Fruit fly (Drosophila melanogaster) whole organism, embryonic: ENCODE measurements around the gene CG31139.

Experiments
- Adf1 ChIP-seq: fragments of 200-800 bp; sonication (Bioruptor generic); IDR thresholded peaks from 2 replicates; pipeline ENCODE4 v1.3.6; 2022; ENCODE audit warnings: missing biosample characterization, missing genetic modification characterization
- Aef1 ChIP-seq: fragments of 200-800 bp; sonication (Bioruptor generic); IDR thresholded peaks from 3 replicates; pipeline ENCODE4 v1.3.6; 2022; ENCODE audit warnings: missing biosample characterization, missing genetic modification characterization
- Bgb ChIP-seq: fragments of 200-800 bp; sonication (Bioruptor generic); IDR thresholded peaks from 2 replicates; pipeline ENCODE4 v1.3.6; 2022; ENCODE audit warnings: missing biosample characterization, missing genetic modification characterization; ENCODE audit not compliant: partially characterized antibody
- CG10431 ChIP-seq: fragments of 200-800 bp; sonication (Bioruptor generic); optimal IDR thresholded peaks from 3 replicates; lab custom pipeline; 2018; ENCODE audit warnings: missing biosample characterization, mild to moderate bottlenecking, missing genetic modification characterization
- CG11398 ChIP-seq: fragments of 200-800 bp; sonication (Bioruptor generic); optimal IDR thresholded peaks from 2 replicates; lab custom pipeline; 2016; ENCODE audit warnings: missing biosample characterization, missing genetic modification characterization
- CG12219 ChIP-seq: fragments of 200-800 bp; sonication (Bioruptor generic); optimal IDR thresholded peaks from 3 replicates; lab custom pipeline; 2018; ENCODE audit warnings: missing biosample characterization, mild to moderate bottlenecking, missing genetic modification characterization
- CG13287 ChIP-seq: fragments of 200-800 bp; sonication (Bioruptor generic); IDR thresholded peaks from 2 replicates; pipeline ENCODE4 v1.3.6; 2022; ENCODE audit warnings: missing biosample characterization, missing genetic modification characterization; ENCODE audit not compliant: partially characterized antibody
- CG1603 ChIP-seq: fragments of 200-800 bp; sonication (Bioruptor generic); optimal IDR thresholded peaks from 2 replicates; lab custom pipeline; 2019; ENCODE audit warnings: missing biosample characterization, mild to moderate bottlenecking, missing genetic modification characterization, moderate library complexity
- CG16863 ChIP-seq: fragments of 200-800 bp; sonication (Bioruptor generic); optimal IDR thresholded peaks from 3 replicates; lab custom pipeline; 2016; ENCODE audit warnings: missing biosample characterization, missing genetic modification characterization
- CG17359 ChIP-seq: fragments of 200-800 bp; sonication (Bioruptor generic); optimal IDR thresholded peaks from 3 replicates; lab custom pipeline; 2018; ENCODE audit warnings: missing biosample characterization, mild to moderate bottlenecking, missing genetic modification characterization, moderate library complexity
- CG17568 ChIP-seq: fragments of 200-800 bp; sonication (Bioruptor generic); optimal IDR thresholded peaks from 2 replicates; lab custom pipeline; 2018; ENCODE audit warnings: missing biosample characterization, mild to moderate bottlenecking, missing genetic modification characterization, moderate library complexity
- CG18599 ChIP-seq: fragments of 200-800 bp; sonication (Bioruptor generic); optimal IDR thresholded peaks from 3 replicates; lab custom pipeline; 2017; ENCODE audit warnings: missing biosample characterization, missing genetic modification characterization, mild to moderate bottlenecking, moderate library complexity, missing genetic modification reagents
- CG2116 ChIP-seq: fragments of 200-800 bp; sonication (Bioruptor generic); optimal IDR thresholded peaks from 3 replicates; lab custom pipeline; 2018; ENCODE audit warnings: missing biosample characterization, mild to moderate bottlenecking, missing genetic modification characterization
- CG30020 ChIP-seq: fragments of 200-800 bp; optimal IDR thresholded peaks from 2 replicates; lab custom pipeline; 2019; ENCODE audit warnings: missing biosample characterization, mild to moderate bottlenecking, missing genetic modification characterization, moderate library complexity
- CG31365 ChIP-seq: fragments of 200-800 bp; sonication (Bioruptor generic); optimal IDR thresholded peaks from 2 replicates; lab custom pipeline; 2018; ENCODE audit warnings: missing biosample characterization, mild to moderate bottlenecking, missing genetic modification characterization
- CG32767 ChIP-seq: fragments of 200-800 bp; sonication (Bioruptor generic); IDR thresholded peaks from 2 replicates; pipeline ENCODE4 v1.3.6; 2022; ENCODE audit warnings: missing biosample characterization, missing genetic modification characterization
- CG3407 ChIP-seq: fragments of 200-800 bp; sonication (Bioruptor generic); optimal IDR thresholded peaks from 2 replicates; lab custom pipeline; 2018; ENCODE audit warnings: missing biosample characterization, mild to moderate bottlenecking, missing genetic modification characterization
- CG3995 ChIP-seq: fragments of 200-800 bp; sonication (Bioruptor generic); optimal IDR thresholded peaks from 3 replicates; lab custom pipeline; 2016; ENCODE audit warnings: missing biosample characterization, missing genetic modification characterization
- CG42726 ChIP-seq: fragments of 200-800 bp; sonication (Bioruptor generic); IDR thresholded peaks from 2 replicates; pipeline ENCODE4 v1.3.6; 2022; ENCODE audit warnings: missing biosample characterization, missing genetic modification characterization; ENCODE audit not compliant: partially characterized antibody
- CG43689 ChIP-seq: fragments of 200-800 bp; sonication (Bioruptor generic); IDR thresholded peaks from 2 replicates; pipeline ENCODE4 v1.3.6; 2022; ENCODE audit warnings: missing biosample characterization, missing genetic modification characterization
- CG6254 ChIP-seq: fragments of 200-800 bp; sonication (Bioruptor generic); optimal IDR thresholded peaks from 3 replicates; lab custom pipeline; 2017; ENCODE audit warnings: mild to moderate bottlenecking, missing biosample characterization, missing genetic modification reagents, missing genetic modification characterization
- CG8765 ChIP-seq: fragments of 200-800 bp; sonication (Bioruptor generic); IDR thresholded peaks from 2 replicates; pipeline ENCODE4 v1.3.6; 2022; ENCODE audit warnings: missing biosample characterization, missing genetic modification characterization
- CHES-1-like ChIP-seq: fragments of 200-800 bp; sonication (Bioruptor generic); optimal IDR thresholded peaks from 2 replicates; lab custom pipeline; 2016; ENCODE audit warnings: missing biosample characterization, missing genetic modification characterization
- Dad ChIP-seq: fragments of 200-800 bp; sonication (Bioruptor generic); optimal IDR thresholded peaks from 3 replicates; lab custom pipeline; 2016; ENCODE audit warnings: missing biosample characterization, missing genetic modification characterization
- Dll ChIP-seq: fragments of 200-800 bp; sonication (Bioruptor generic); IDR thresholded peaks from 4 replicates; pipeline ENCODE4 v1.3.6; 2022; ENCODE audit warnings: missing biosample characterization, missing genetic modification characterization; ENCODE audit not compliant: partially characterized antibody
- ERR ChIP-seq: fragments of 200-800 bp; sonication (Bioruptor generic); optimal IDR thresholded peaks from 2 replicates; lab custom pipeline; 2016; ENCODE audit warnings: missing biosample characterization, missing genetic modification characterization
- Ets65A ChIP-seq: fragments of 200-800 bp; sonication (Bioruptor generic); peaks from one replicate; lab custom pipeline; 2016; ENCODE audit warnings: missing biosample characterization, missing genetic modification characterization
- Ets97D ChIP-seq: fragments of 200-800 bp; sonication (Bioruptor generic); optimal IDR thresholded peaks from 3 replicates; lab custom pipeline; 2016; ENCODE audit warnings: missing biosample characterization, missing genetic modification characterization
- Hand ChIP-seq: fragments of 200-800 bp; sonication (Bioruptor generic); optimal IDR thresholded peaks from 2 replicates; lab custom pipeline; 2017; ENCODE audit warnings: mild to moderate bottlenecking, missing biosample characterization, missing genetic modification reagents, missing genetic modification characterization
- MBD-R2 ChIP-seq: fragments of 200-800 bp; sonication (Bioruptor generic); IDR thresholded peaks from 2 replicates; pipeline ENCODE4 v1.3.6; 2022; ENCODE audit warnings: missing biosample characterization, missing genetic modification characterization
- Opbp ChIP-seq: fragments of 200-800 bp; sonication (Bioruptor generic); IDR thresholded peaks from 3 replicates; pipeline ENCODE4 v1.3.6; 2022; ENCODE audit warnings: missing biosample characterization, missing genetic modification characterization; ENCODE audit not compliant: partially characterized antibody
- Sin3A ChIP-seq: fragments of >200 bp; optimal IDR thresholded peaks from 2 replicates; lab custom pipeline; 2018
- Tbp ChIP-seq: fragments of >200 bp; optimal IDR thresholded peaks from 2 replicates; lab custom pipeline; 2018; ENCODE audit warnings: missing biosample characterization, missing genetic modification characterization
- Xrp1 ChIP-seq: fragments of 200-800 bp; sonication (Bioruptor generic); IDR thresholded peaks from 2 replicates; pipeline ENCODE4 v1.3.6; 2022; ENCODE audit warnings: missing biosample characterization, missing genetic modification characterization
- ase ChIP-seq: fragments of 200-800 bp; sonication (Bioruptor generic); IDR thresholded peaks from 3 replicates; pipeline ENCODE4 v1.3.6; 2022; ENCODE audit warnings: missing biosample characterization, missing genetic modification characterization
- da ChIP-seq: fragments of 200-800 bp; sonication (Bioruptor generic); optimal IDR thresholded peaks from 2 replicates; lab custom pipeline; 2016; ENCODE audit warnings: missing biosample characterization, missing genetic modification characterization
- eyg ChIP-seq: fragments of 200-800 bp; sonication (Bioruptor generic); optimal IDR thresholded peaks from 3 replicates; lab custom pipeline; 2016; ENCODE audit warnings: missing biosample characterization, missing genetic modification characterization
- gcm2 ChIP-seq: fragments of 200-800 bp; sonication (Bioruptor generic); optimal IDR thresholded peaks from 2 replicates; lab custom pipeline; 2016; ENCODE audit warnings: missing biosample characterization, missing genetic modification characterization
- gem ChIP-seq: fragments of 200-800 bp; sonication (Bioruptor generic); optimal IDR thresholded peaks from 2 replicates; lab custom pipeline; 2019; ENCODE audit warnings: missing biosample characterization, mild to moderate bottlenecking, missing genetic modification characterization, moderate library complexity
- hbn ChIP-seq: fragments of 200-800 bp; sonication (Bioruptor generic); IDR thresholded peaks from 2 replicates; pipeline ENCODE4 v1.3.6; 2022; ENCODE audit warnings: missing biosample characterization, missing genetic modification characterization; ENCODE audit not compliant: partially characterized antibody
- kah ChIP-seq: fragments of 200-800 bp; sonication (Bioruptor generic); optimal IDR thresholded peaks from 2 replicates; lab custom pipeline; 2018; ENCODE audit warnings: missing biosample characterization, mild to moderate bottlenecking, missing genetic modification characterization
- luna ChIP-seq: fragments of 200-800 bp; sonication (Bioruptor generic); optimal IDR thresholded peaks from 2 replicates; lab custom pipeline; 2016; ENCODE audit warnings: missing biosample characterization, missing genetic modification characterization
- mam ChIP-seq: fragments of 200-800 bp; sonication (Bioruptor generic); optimal IDR thresholded peaks from 3 replicates; lab custom pipeline; 2016; ENCODE audit warnings: missing biosample characterization, missing genetic modification characterization
- pnt ChIP-seq: fragments of 200-800 bp; sonication (Bioruptor generic); optimal IDR thresholded peaks from 3 replicates; lab custom pipeline; 2016; ENCODE audit warnings: missing biosample characterization, missing genetic modification characterization
- run ChIP-seq: fragments of 200-800 bp; sonication (Bioruptor generic); optimal IDR thresholded peaks from 3 replicates; lab custom pipeline; 2018; ENCODE audit warnings: missing biosample characterization, mild to moderate bottlenecking, missing genetic modification characterization
- sens-2 ChIP-seq: fragments of 200-800 bp; sonication (Bioruptor generic); IDR thresholded peaks from 2 replicates; pipeline ENCODE4 v1.3.6; 2022; ENCODE audit warnings: missing biosample characterization, missing genetic modification characterization
- slbo ChIP-seq: fragments of 200-800 bp; sonication (Bioruptor generic); IDR thresholded peaks from 2 replicates; pipeline ENCODE4 v1.3.6; 2022; ENCODE audit warnings: missing biosample characterization, missing genetic modification characterization
- trh ChIP-seq: fragments of 200-800 bp; sonication (Bioruptor generic); optimal IDR thresholded peaks from 2 replicates; lab custom pipeline; 2016; ENCODE audit warnings: missing biosample characterization, missing genetic modification characterization
- vfl ChIP-seq: fragments of 200-800 bp; sonication (Bioruptor generic); optimal IDR thresholded peaks from 2 replicates; lab custom pipeline; 2016; ENCODE audit warnings: missing biosample characterization, missing genetic modification characterization

Gene CG31139

DNA sequence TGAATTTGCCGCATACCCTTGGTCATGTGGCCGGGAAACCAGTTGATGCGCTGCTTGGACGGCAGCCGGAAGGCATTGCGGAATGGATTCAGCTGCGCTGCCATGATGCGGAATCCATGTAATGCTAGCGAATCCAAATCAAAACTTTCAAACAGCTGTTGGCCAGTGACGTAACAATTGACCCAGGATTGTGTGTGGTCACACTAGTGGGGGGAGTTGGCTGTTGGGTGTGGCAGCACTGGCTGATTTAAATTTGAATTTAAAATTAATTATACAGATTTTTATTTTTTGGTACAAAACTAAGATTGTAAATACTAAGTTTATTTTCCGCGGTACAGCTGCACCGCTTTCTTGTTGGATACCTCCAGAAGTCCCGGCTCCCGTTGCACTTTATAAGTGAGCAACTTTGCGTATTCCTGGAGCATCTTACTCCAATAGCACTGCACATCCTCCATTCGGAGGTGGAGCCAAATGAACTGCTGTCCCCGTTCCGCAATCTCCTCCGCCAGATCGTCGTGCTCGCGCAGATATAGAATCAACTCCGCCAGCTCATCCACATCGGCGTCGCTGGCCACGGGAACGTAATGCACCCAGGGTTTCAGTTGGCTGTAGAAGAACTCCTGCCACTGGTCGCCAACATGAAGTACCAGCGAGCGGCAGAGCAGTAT lies 1.3 kb downstream of the CG31139 start, which contains the start of gene CG17141 (continued):
- TF ChIP-seq CG3407 (no peak), slbo (GFP tag; lab: Robert Waterston, UW) (no peak), CG17568 (GFP tag; lab: Kevin White, UChicago) (no peak), CG18599 (GFP tag; lab: Kevin White, UChicago) (no peak), CG10431 (GFP tag; lab: Kevin White, UChicago) (peak; percentile 9), da (no peak), Ets65A (peak; percentile 69), ase (no peak), CG42726 (GFP tag; lab: Robert Waterston, UW) (no peak), pnt (GFP tag; lab: Kevin White, UChicago) (no peak), kah (GFP tag; lab: Kevin White, UChicago) (peak; percentile 25), gcm2 (GFP tag; lab: Kevin White, UChicago) (no peak), CG43689 (GFP tag; lab: Robert Waterston, UW) (no peak)

DNA sequence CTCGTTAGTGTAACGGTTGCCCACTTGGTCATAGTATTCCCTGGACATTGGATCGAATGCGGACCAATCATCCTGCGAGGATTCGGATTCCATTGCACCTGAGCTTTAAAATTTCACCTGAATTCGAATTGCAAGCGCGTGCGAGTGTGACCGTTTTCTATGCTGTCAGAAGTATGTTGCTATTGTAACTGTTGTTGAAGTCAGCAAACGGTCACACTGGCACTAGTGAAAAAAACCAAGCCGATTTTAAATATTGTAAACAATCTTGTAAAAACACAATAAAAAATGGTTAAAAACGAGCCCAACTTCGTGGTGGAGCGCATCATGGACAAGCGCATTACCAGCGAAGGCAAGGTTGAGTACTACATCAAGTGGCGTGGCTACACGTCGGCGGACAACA lies 3.4 kb downstream of the CG31139 start, which contains the start of the genes vret and HP1c:
TSS of gene vret (minus strand) at position 150 of the 400 bp plus-strand sequence.
TSS of gene HP1c (plus strand) at position 189 of the 400 bp plus-strand sequence.
- TF ChIP-seq Bgb (0 out of 2 replicates have a peak, but pooled peaks have one; percentile 10), Hand (GFP tag; lab: Kevin White, UChicago) (no peak), Ets97D (GFP tag; lab: Kevin White, UChicago) (peak; percentile 34), mam (GFP tag; lab: Kevin White, UChicago) (no peak), vfl (no peak), sens-2 (no peak), Sin3A (lab: Kevin White, UChicago) (peak; percentile 61), hbn (GFP tag; lab: Robert Waterston, UW) (no peak), CG13287 (peak; percentile 56; the same call in 1 of the 2 replicates), trh (GFP tag; lab: Kevin White, UChicago) (no peak), MBD-R2 (GFP tag; lab: Robert Waterston, UW) (peak; percentile 95), CG8765 (GFP tag; lab: Robert Waterston, UW) (no peak), eyg (no peak), CG16863 (GFP tag; lab: Kevin White, UChicago) (no peak), Dll (GFP tag; lab: Robert Waterston, UW) (no peak), CG1603 (tag; lab: Kevin White, UChicago) (peak; percentile 97), run (tag; lab: Kevin White, UChicago) (no peak), CHES-1-like (GFP tag; lab: Kevin White, UChicago) (peak; percentile 5), Tbp (no peak), CG43689 (GFP tag; lab: Robert Waterston, UW) (no peak), CG6254 (GFP tag; lab: Kevin White, UChicago) (no peak), Opbp (GFP tag; lab: Robert Waterston, UW) (peak; percentile 46; the same call in 1 of the 3 replicates), gem (no peak), CG12219 (no peak), CG10431 (GFP tag; lab: Kevin White, UChicago) (no peak), Dad (GFP tag; lab: Kevin White, UChicago) (no peak), slbo (GFP tag; lab: Robert Waterston, UW) (no peak), CG11398 (GFP tag; lab: Kevin White, UChicago) (no peak), luna (GFP tag; lab: Kevin White, UChicago) (no peak), CG2116 (GFP tag; lab: Kevin White, UChicago) (peak; percentile 43), ERR (GFP tag; lab: Kevin White, UChicago) (no peak), CG17359 (tag; lab: Kevin White, UChicago) (no peak), Aef1 (peak; percentile 68), Xrp1 (GFP tag; lab: Robert Waterston, UW) (no peak), CG30020 (peak; percentile 17), CG3995 (GFP tag; lab: Kevin White, UChicago) (peak; percentile 47), CG32767 (no peak), Adf1 (no peak), CG31365 (tag; lab: Kevin White, UChicago) (no peak)
